In the genomic region with DNA sequence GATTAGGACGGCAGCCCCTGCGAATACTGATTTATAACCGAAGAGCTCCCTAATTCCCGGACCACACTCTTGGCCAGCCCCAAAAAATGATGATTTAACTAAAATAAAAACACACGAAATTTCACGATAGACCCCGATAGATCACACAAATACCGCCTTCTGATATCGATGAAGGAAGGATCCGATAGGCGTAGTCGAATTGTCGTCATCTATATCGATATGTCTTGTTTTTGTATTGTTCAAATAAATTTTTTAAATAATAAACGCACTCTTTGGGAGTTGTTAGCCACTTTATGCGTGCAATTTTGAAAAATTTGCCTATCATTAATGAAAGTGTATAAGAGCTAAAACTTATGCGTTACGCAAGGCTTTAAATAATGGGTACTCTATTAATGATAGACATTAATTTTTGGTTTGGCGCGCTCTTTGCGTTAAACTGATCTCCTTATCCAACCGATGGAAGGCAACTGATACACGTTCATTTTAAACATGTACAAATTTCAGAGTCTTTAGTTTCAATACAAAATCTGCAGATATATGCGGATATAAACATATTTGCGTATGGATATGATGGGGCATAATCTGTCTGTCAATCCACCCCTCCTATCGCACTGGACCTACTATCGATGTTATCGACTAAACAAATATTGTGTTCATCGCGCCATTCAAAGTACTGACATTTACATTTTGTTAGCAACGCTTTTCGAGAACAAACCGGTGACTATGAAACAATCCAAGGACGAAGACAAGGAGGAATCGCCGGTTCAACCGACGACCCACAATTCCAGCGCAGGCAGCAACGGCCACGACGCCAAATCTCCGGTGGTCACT, we compare ENCODE assay signal across 3 fruit fly cellular contexts.
TF ChIP-seq lines count a peak whose summit lies in the region.

A gene (minus strand): TSS at position 148 of the 831 bp plus-strand sequence.
A gene (plus strand): TSS at position 638 of the 831 bp plus-strand sequence.

- no peak for TF ChIP-seq CTCF in whole organism, embryonic (GFP tag; optimal IDR thresholded peaks at IDR 0.05; lab: Kevin White, UChicago)

TF ChIP-seq in whole organism, adult, 20 proteins besides CTCF, POLR2A, EP300 and RAD21:
- TF ChIP-seq tj (GFP tag; optimal IDR thresholded peaks at IDR 0.05; lab: Kevin White, UChicago), result peak; percentile 46
- no peak for TF ChIP-seq toe (GFP tag; optimal IDR thresholded peaks at IDR 0.05; lab: Kevin White, UChicago)

TF ChIP-seq in whole organism, embryonic, 481 proteins besides CTCF, POLR2A, EP300 and RAD21 (continues in another document):
- peak; percentile 69 for TF ChIP-seq nerfin-2 (GFP tag; IDR thresholded peaks at IDR 0.05; lab: Robert Waterston, UW; ENCODE audit: partially characterized antibody)
- TF ChIP-seq Dref (GFP tag; IDR thresholded peaks at IDR 0.05; lab: Robert Waterston, UW), result peak; percentile 79
- peak; percentile 21 for TF ChIP-seq pzg (GFP tag; optimal IDR thresholded peaks at IDR 0.05; lab: Kevin White, UChicago)
- no peak for TF ChIP-seq Sox102F (GFP tag; optimal IDR thresholded peaks at IDR 0.05; lab: Kevin White, UChicago)
- peak; percentile 77 for TF ChIP-seq CG13287 (GFP tag; IDR thresholded peaks at IDR 0.05; lab: Robert Waterston, UW; ENCODE audit: partially characterized antibody)
- TF ChIP-seq Dp (GFP tag; optimal IDR thresholded peaks at IDR 0.05; lab: Kevin White, UChicago), result peak; percentile 66
- peak; percentile 66; the same call in 2 of the 3 replicates for TF ChIP-seq hb (GFP tag; IDR thresholded peaks at IDR 0.05; lab: Robert Waterston, UW; ENCODE audit: partially characterized antibody)
- peak; percentile 74 for TF ChIP-seq CG16813 (GFP tag; IDR thresholded peaks at IDR 0.05; lab: Robert Waterston, UW; ENCODE audit: partially characterized antibody)
- TF ChIP-seq CG18599 (GFP tag; optimal IDR thresholded peaks at IDR 0.05; lab: Kevin White, UChicago), result no peak
- peak; percentile 65 for TF ChIP-seq unc-4 (GFP tag; IDR thresholded peaks at IDR 0.05; lab: Robert Waterston, UW; ENCODE audit: partially characterized antibody)
- TF ChIP-seq ato (GFP tag; IDR thresholded peaks at IDR 0.05; lab: Robert Waterston, UW; ENCODE audit: partially characterized antibody), result peak; percentile 73
- TF ChIP-seq tna (GFP tag; IDR thresholded peaks at IDR 0.05; lab: Robert Waterston, UW; ENCODE audit: partially characterized antibody), result peak; percentile 70
- TF ChIP-seq da (GFP tag; optimal IDR thresholded peaks at IDR 0.05; lab: Kevin White, UChicago), result no peak
- 0 out of 4 replicates have a peak, but pooled peaks have one; percentile 63 for TF ChIP-seq chinmo (GFP tag; IDR thresholded peaks at IDR 0.05; lab: Robert Waterston, UW; ENCODE audit: partially characterized antibody)
- TF ChIP-seq mld (GFP tag; IDR thresholded peaks at IDR 0.05; lab: Robert Waterston, UW; ENCODE audit: partially characterized antibody), result 0 out of 3 replicates have a peak, but pooled peaks have one; percentile 34
- TF ChIP-seq Sry-δ (GFP tag; optimal IDR thresholded peaks at IDR 0.05; lab: Kevin White, UChicago), result peak; percentile 62
- TF ChIP-seq E2f2 (GFP tag; IDR thresholded peaks at IDR 0.05; lab: Robert Waterston, UW), result peak; percentile 69
- no peak for TF ChIP-seq ken (GFP tag; IDR thresholded peaks at IDR 0.05; lab: Robert Waterston, UW)
- peak; percentile 23; the same call in 1 of the 2 replicates for TF ChIP-seq CG2129 (GFP tag; IDR thresholded peaks at IDR 0.05; lab: Robert Waterston, UW; ENCODE audit: partially characterized antibody)
- peak; percentile 59 for TF ChIP-seq zen2 (GFP tag; IDR thresholded peaks at IDR 0.05; lab: Robert Waterston, UW; ENCODE audit: partially characterized antibody)
- TF ChIP-seq CG6791 (GFP tag; IDR thresholded peaks at IDR 0.05; lab: Robert Waterston, UW; ENCODE audit: partially characterized antibody), result peak; percentile 82
- no peak for TF ChIP-seq trem (tag; optimal IDR thresholded peaks at IDR 0.05; lab: Kevin White, UChicago)
- peak; percentile 70; the same call in 2 of the 3 replicates for TF ChIP-seq HLH4C (GFP tag; IDR thresholded peaks at IDR 0.05; lab: Robert Waterston, UW; ENCODE audit: partially characterized antibody)
- peak; percentile 52 for TF ChIP-seq sens (GFP tag; lab: Kevin White, UChicago)
- TF ChIP-seq Opbp (GFP tag; IDR thresholded peaks at IDR 0.05; lab: Robert Waterston, UW; ENCODE audit: partially characterized antibody), result peak; percentile 84
- peak; percentile 73 for TF ChIP-seq vnd (GFP tag; IDR thresholded peaks at IDR 0.05; lab: Robert Waterston, UW; ENCODE audit: partially characterized antibody)
- peak; percentile 63 for TF ChIP-seq CG9437 (GFP tag; optimal IDR thresholded peaks at IDR 0.05; lab: Kevin White, UChicago)
- peak; percentile 76 for TF ChIP-seq amos (GFP tag; IDR thresholded peaks at IDR 0.05; lab: Robert Waterston, UW; ENCODE audit: partially characterized antibody)
- no peak for TF ChIP-seq nerfin-1 (tag; optimal IDR thresholded peaks at IDR 0.05; lab: Kevin White, UChicago)
- TF ChIP-seq sqz (GFP tag; optimal IDR thresholded peaks at IDR 0.05; lab: Kevin White, UChicago), result no peak
- TF ChIP-seq CG6854 (GFP tag; optimal IDR thresholded peaks at IDR 0.05; lab: Kevin White, UChicago), result no peak
- TF ChIP-seq CG7963 (GFP tag; IDR thresholded peaks at IDR 0.05; lab: Robert Waterston, UW; ENCODE audit: partially characterized antibody), result peak; percentile 74
- TF ChIP-seq CG15514 (GFP tag; optimal IDR thresholded peaks at IDR 0.05; lab: Kevin White, UChicago), result peak; percentile 45

TF ChIP-seq in whole organism, prepupa, 60 proteins besides CTCF, POLR2A, EP300 and RAD21:
- TF ChIP-seq CG31627 (GFP tag; optimal IDR thresholded peaks at IDR 0.05; lab: Kevin White, UChicago) (no peak), CG9139 (GFP tag; optimal IDR thresholded peaks at IDR 0.05; lab: Kevin White, UChicago) (no peak), salr (GFP tag; optimal IDR thresholded peaks at IDR 0.05; lab: Kevin White, UChicago) (no peak), fkh (GFP tag; optimal IDR thresholded peaks at IDR 0.05; lab: Kevin White, UChicago) (peak; percentile 70)
TF ChIP-seq in whole organism, prepupa: peak in this region for 1.
